Worm (Caenorhabditis elegans) whole organism, early embryonic: ENCODE measurements around the gene str-227.

Experiments used
- B0310.2 ChIP-seq: sonication (generic microtip); optimal IDR thresholded peaks from 2 replicates; lab custom pipeline; 2016; ENCODE audit warnings: mild to moderate bottlenecking, missing genetic modification characterization, missing compliant biosample characterization
- F13C5.2 ChIP-seq: sonication (generic microtip); optimal IDR thresholded peaks from 2 replicates; lab custom pipeline; 2017; ENCODE audit warnings: mild to moderate bottlenecking, missing genetic modification characterization, inconsistent platforms, missing compliant biosample characterization
- aly-1 ChIP-seq: sonication (generic microtip); optimal IDR thresholded peaks from 2 replicates; lab custom pipeline; 2016; ENCODE audit warnings: missing genetic modification characterization, missing compliant biosample characterization
- ama-1 ChIP-seq: fragments of 150-350 bp; optimal IDR thresholded peaks from 2 replicates; lab custom pipeline; 2014
- ceh-13 ChIP-seq: fragments of 200-800 bp; sonication (Bioruptor generic); optimal IDR thresholded peaks from 2 replicates; lab custom pipeline; 2018; ENCODE audit warnings: mild to moderate bottlenecking, missing genetic modification characterization, missing compliant biosample characterization
- ceh-36 ChIP-seq: sonication (generic microtip); optimal IDR thresholded peaks from 2 replicates; lab custom pipeline; 2016; ENCODE audit warnings: missing genetic modification characterization, inconsistent platforms, missing compliant biosample characterization
- ets-7 ChIP-seq: sonication (generic microtip); optimal IDR thresholded peaks from 2 replicates; lab custom pipeline; 2016; ENCODE audit warnings: missing genotype, missing genetic modification characterization, missing compliant biosample characterization
- flt-1 ChIP-seq: fragments of 200-800 bp; sonication (Bioruptor generic); IDR thresholded peaks from 2 replicates; pipeline ENCODE4 v1.3.6; 2022; ENCODE audit warnings: missing genetic modification characterization, missing compliant biosample characterization
- hmbx-1 ChIP-seq: sonication (generic microtip); optimal IDR thresholded peaks from 2 replicates; lab custom pipeline; 2016; ENCODE audit warnings: mild to moderate bottlenecking, missing genetic modification characterization, missing compliant biosample characterization
- hmg-4 ChIP-seq: fragments of 200-800 bp; sonication (Bioruptor generic); optimal IDR thresholded peaks from 2 replicates; lab custom pipeline; 2018; ENCODE audit warnings: mild to moderate bottlenecking, missing genetic modification characterization, missing compliant biosample characterization
- hnd-1 ChIP-seq: sonication (generic microtip); optimal IDR thresholded peaks from 2 replicates; lab custom pipeline; 2016; ENCODE audit warnings: missing genetic modification characterization, missing compliant biosample characterization
- pes-1 ChIP-seq: fragments of 200-800 bp; sonication (Bioruptor generic); IDR thresholded peaks from 2 replicates; pipeline ENCODE4 v1.3.6; 2022; ENCODE audit warnings: missing genetic modification reagents, missing genetic modification characterization, missing compliant biosample characterization
- scrt-1 ChIP-seq: fragments of 200-800 bp; sonication (Bioruptor generic); IDR thresholded peaks from 2 replicates; pipeline ENCODE4 v1.3.6; 2022; ENCODE audit warnings: missing genetic modification characterization, missing compliant biosample characterization
- sea-1 ChIP-seq: fragments of 200-800 bp; sonication (Bioruptor generic); conservative IDR thresholded peaks from 2 replicates; pipeline ENCODE4 v1.3.6; 2022; ENCODE audit warnings: missing genetic modification characterization, missing compliant biosample characterization
- tbx-11 ChIP-seq: fragments of 200-800 bp; sonication (Bioruptor generic); IDR thresholded peaks from 2 replicates; pipeline ENCODE4 v1.3.6; 2022; ENCODE audit warnings: missing genetic modification characterization, missing compliant biosample characterization
- tbx-37 ChIP-seq: fragments of 200-800 bp; sonication (Bioruptor generic); conservative IDR thresholded peaks from 2 replicates; pipeline ENCODE4 v1.3.6; 2022; ENCODE audit warnings: missing genetic modification reagents, missing genetic modification characterization, missing compliant biosample characterization
- tra-4 ChIP-seq: sonication (generic microtip); optimal IDR thresholded peaks from 2 replicates; lab custom pipeline; 2017; ENCODE audit warnings: missing genetic modification characterization, missing compliant biosample characterization

Gene str-227

DNA sequence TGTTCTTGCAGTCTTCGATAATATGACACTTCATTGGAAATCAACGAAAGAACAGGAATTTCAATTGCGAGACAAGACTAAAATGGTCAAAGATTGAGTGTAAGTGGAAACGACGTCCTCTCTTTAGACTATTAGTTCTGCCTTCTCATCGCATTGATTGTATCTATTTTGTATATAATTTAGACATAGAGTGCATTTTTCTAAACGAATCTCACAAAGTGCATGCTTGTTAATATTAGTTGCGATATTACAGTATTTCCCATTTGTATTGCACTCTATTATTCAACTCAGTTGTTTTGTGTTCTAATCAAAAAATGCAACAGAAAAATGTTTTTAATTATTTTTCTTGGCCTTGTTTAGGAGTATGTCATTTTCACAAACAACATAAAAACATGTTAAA is 20.3 kb downstream of the str-227 start, which contains the start of gene nhr-93:
TSS of gene nhr-93 (minus strand) at position 101 of the 400 bp plus-strand sequence.
- TF ChIP-seq sea-1 (GFP tag; lab: Robert Waterston, UW) (no peak), scrt-1 (no peak), hmbx-1 (tag; lab: Kevin White, UChicago) (no peak), flt-1 (GFP tag; lab: Robert Waterston, UW) (no peak), hmg-4 (GFP tag; lab: Kevin White, UChicago) (no peak), pes-1 (GFP tag; lab: Robert Waterston, UW) (no peak), ets-7 (tag; lab: Kevin White, UChicago) (no peak), ama-1 (lab: Kevin White, UChicago) (no peak), B0310.2 (no peak), ceh-36 (tag; lab: Kevin White, UChicago) (no peak), tra-4 (no peak), ceh-13 (GFP tag; lab: Kevin White, UChicago) (no peak), aly-1 (tag; lab: Kevin White, UChicago) (no peak), tbx-37 (GFP tag; lab: Robert Waterston, UW) (no peak)

DNA sequence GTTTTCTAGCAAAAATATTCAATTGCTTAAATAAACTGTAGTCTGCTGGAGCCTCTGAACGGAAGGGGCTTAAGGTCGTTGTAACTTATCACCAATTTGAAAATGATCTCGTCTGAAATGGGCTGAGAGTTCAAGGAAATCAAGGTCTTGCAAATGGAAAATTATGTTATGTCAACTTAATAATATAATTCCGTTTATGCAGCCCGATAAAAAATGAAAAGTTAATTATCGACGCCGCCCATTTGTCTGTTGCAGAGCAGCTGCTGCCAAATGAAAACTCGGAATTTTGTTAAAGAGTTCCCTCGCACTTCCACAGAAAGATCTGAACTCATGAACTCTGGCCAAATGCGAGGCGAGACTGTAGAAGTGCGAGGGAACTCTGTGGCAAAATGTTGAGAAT is 23.1 kb downstream of the str-227 start, which contains the start of gene srbc-67:
TSS of gene srbc-67 (minus strand) at position 101 of the 400 bp plus-strand sequence.
- TF ChIP-seq sea-1 (GFP tag; lab: Robert Waterston, UW) (no peak), hmbx-1 (tag; lab: Kevin White, UChicago) (no peak), scrt-1 (no peak), B0310.2 (no peak), ama-1 (lab: Kevin White, UChicago) (no peak), F13C5.2 (tag; lab: Kevin White, UChicago) (no peak), ceh-13 (GFP tag; lab: Kevin White, UChicago) (no peak), tra-4 (no peak), ceh-36 (tag; lab: Kevin White, UChicago) (no peak), hnd-1 (tag; lab: Kevin White, UChicago) (no peak), hmg-4 (GFP tag; lab: Kevin White, UChicago) (no peak), ets-7 (tag; lab: Kevin White, UChicago) (no peak), flt-1 (GFP tag; lab: Robert Waterston, UW) (no peak), tbx-37 (GFP tag; lab: Robert Waterston, UW) (no peak), tbx-11 (GFP tag; lab: Robert Waterston, UW) (no peak), aly-1 (tag; lab: Kevin White, UChicago) (no peak), pes-1 (GFP tag; lab: Robert Waterston, UW) (no peak)

- TF ChIP-seq tbx-11 (GFP tag; lab: Robert Waterston, UW) (no peak), flt-1 (GFP tag; lab: Robert Waterston, UW) (no peak), ama-1 (lab: Kevin White, UChicago) (no peak)
These were observed 25.4 kb downstream of the str-227 start, which contains the start of gene nhr-222 for ce11 chrV:3543344-3543743. Gene nhr-222 (minus strand): TSS chrV:3543444.

DNA sequence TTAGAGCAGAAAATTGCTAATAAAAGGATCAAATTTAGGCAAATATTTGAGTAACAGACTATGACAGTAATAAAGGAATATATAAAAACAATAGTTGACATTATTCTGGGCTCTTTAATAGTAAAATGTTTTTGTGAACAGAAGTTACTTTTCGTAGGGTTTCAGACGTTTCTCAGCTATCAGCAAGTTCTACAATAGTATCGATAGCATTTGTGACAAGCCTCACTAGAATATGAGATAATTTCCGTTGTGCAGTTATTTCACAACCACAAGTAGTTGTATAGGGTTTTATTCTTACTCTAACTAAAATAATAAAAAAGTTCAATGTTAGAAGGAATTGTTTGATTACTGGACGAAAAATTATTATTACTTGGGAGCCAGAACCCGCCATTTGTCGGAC is 28.5 kb downstream of the str-227 start, which contains the start of gene srbc-68:
TSS of gene srbc-68 (minus strand) at position 101 of the 400 bp plus-strand sequence.
- TF ChIP-seq hnd-1 (tag; lab: Kevin White, UChicago) (no peak), hmbx-1 (tag; lab: Kevin White, UChicago) (no peak), sea-1 (GFP tag; lab: Robert Waterston, UW) (no peak), tbx-37 (GFP tag; lab: Robert Waterston, UW) (no peak), B0310.2 (no peak), F13C5.2 (tag; lab: Kevin White, UChicago) (no peak), flt-1 (GFP tag; lab: Robert Waterston, UW) (no peak)

DNA sequence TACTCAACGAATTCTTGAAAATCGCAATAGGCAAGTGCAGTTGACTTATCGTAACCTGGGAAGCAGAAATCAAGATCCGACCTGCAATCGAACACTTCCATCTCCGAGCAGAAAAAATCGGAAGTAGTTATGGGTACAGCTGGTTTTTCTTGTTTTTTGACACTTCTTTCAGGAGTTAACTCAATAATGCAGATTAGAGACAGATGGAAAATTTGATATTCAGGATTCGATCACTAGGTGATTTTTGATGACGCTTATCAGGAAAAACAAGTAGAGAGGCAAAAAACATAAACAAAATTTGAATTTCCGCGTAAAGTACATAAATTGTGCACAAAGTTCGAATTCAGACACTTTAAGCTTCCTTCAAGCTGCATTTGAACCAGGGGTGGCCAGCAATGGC is 30.8 kb downstream of the str-227 start, which contains the start of gene srw-130:
TSS of gene srw-130 (minus strand) at position 101 of the 400 bp plus-strand sequence.
- no peak for TF ChIP-seq tbx-11 (GFP tag; lab: Robert Waterston, UW)
- no peak for TF ChIP-seq F13C5.2 (tag; lab: Kevin White, UChicago)
- no peak for TF ChIP-seq scrt-1
- TF ChIP-seq tbx-37 (GFP tag; lab: Robert Waterston, UW), result no peak
- TF ChIP-seq hnd-1 (tag; lab: Kevin White, UChicago), result no peak
- TF ChIP-seq ceh-36 (tag; lab: Kevin White, UChicago), result no peak
- no peak for TF ChIP-seq flt-1 (GFP tag; lab: Robert Waterston, UW)
- no peak for TF ChIP-seq B0310.2
- no peak for TF ChIP-seq hmbx-1 (tag; lab: Kevin White, UChicago)
- no peak for TF ChIP-seq ceh-13 (GFP tag; lab: Kevin White, UChicago)
- TF ChIP-seq ets-7 (tag; lab: Kevin White, UChicago), result no peak
- no peak for TF ChIP-seq hmg-4 (GFP tag; lab: Kevin White, UChicago)
- no peak for TF ChIP-seq ama-1 (lab: Kevin White, UChicago)
- TF ChIP-seq pes-1 (GFP tag; lab: Robert Waterston, UW), result no peak
- TF ChIP-seq aly-1 (tag; lab: Kevin White, UChicago), result no peak
- no peak for TF ChIP-seq sea-1 (GFP tag; lab: Robert Waterston, UW)
- TF ChIP-seq tra-4, result no peak

- TF ChIP-seq aly-1 (tag; lab: Kevin White, UChicago) (no peak), hmg-4 (GFP tag; lab: Kevin White, UChicago) (no peak), ama-1 (lab: Kevin White, UChicago) (no peak), ceh-36 (tag; lab: Kevin White, UChicago) (no peak), sea-1 (GFP tag; lab: Robert Waterston, UW) (no peak), ets-7 (tag; lab: Kevin White, UChicago) (no peak), tbx-11 (GFP tag; lab: Robert Waterston, UW) (no peak), F13C5.2 (tag; lab: Kevin White, UChicago) (no peak), tra-4 (no peak), hnd-1 (tag; lab: Kevin White, UChicago) (no peak), scrt-1 (no peak), flt-1 (GFP tag; lab: Robert Waterston, UW) (no peak), pes-1 (GFP tag; lab: Robert Waterston, UW) (no peak), ceh-13 (GFP tag; lab: Kevin White, UChicago) (no peak), hmbx-1 (tag; lab: Kevin White, UChicago) (no peak), B0310.2 (no peak)
These were observed 31.6 kb downstream of the str-227 start, which contains the start of gene sri-21 for ce11 chrV:3549553-3549952. Gene sri-21 (plus strand): TSS chrV:3549853.
